Worm (Caenorhabditis elegans): ENCODE measurements around the gene col-120.

DNA sequence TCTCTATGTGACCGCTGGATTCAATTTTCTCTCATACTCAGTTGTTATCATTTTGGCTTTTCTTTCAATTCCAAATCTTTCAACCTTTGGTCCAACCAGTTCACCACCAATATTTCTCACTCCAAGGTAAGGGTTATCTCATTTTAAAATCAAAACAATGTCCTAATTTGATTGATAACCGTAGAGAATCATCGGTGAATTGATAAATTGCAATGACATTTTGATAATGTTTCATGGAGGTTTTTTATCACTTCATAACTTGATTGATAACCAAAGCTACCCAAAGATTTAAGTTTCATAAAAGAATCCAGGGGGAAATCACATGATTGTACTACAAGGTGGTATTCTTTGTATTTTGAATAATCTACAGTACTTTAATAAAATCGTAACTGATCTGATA lies 22.4 kb downstream of the col-120 start:
- no peak for TF ChIP-seq hmg-4 (GFP tag; optimal IDR thresholded peaks at IDR 0.05)
- TF ChIP-seq pes-1 (GFP tag; IDR thresholded peaks at IDR 0.05): no peak
- no peak for TF ChIP-seq tbx-37 (GFP tag; conservative IDR thresholded peaks at IDR 0.05)
- TF ChIP-seq scrt-1 (GFP tag; IDR thresholded peaks at IDR 0.05): no peak
